Fruit fly (Drosophila melanogaster) whole organism, embryonic: ENCODE measurements around the gene CG32712.

ENCODE experiments used
- CG1024 ChIP-seq: fragments of 200-800 bp; sonication (Bioruptor generic); IDR thresholded peaks from 2 replicates; pipeline ENCODE4 v1.3.6; 2022; ENCODE audit warnings: missing biosample characterization, missing genetic modification characterization
- CG10654 ChIP-seq: fragments of 200-800 bp; sonication (Bioruptor generic); optimal IDR thresholded peaks from 2 replicates; lab custom pipeline; 2016; ENCODE audit warnings: missing biosample characterization, missing genetic modification characterization
- CG11247 ChIP-seq: fragments of 200-800 bp; sonication (Bioruptor generic); IDR thresholded peaks from 2 replicates; pipeline ENCODE4 v1.3.6; 2022; ENCODE audit warnings: missing biosample characterization, missing genetic modification characterization
- CG12104 ChIP-seq: fragments of 200-800 bp; sonication (Bioruptor generic); optimal IDR thresholded peaks from 3 replicates; lab custom pipeline; 2016; ENCODE audit warnings: missing biosample characterization, missing genetic modification characterization
- CG12391 ChIP-seq: fragments of 200-800 bp; sonication (Bioruptor generic); optimal IDR thresholded peaks from 3 replicates; lab custom pipeline; 2018; ENCODE audit warnings: missing biosample characterization, mild to moderate bottlenecking, missing genetic modification characterization, moderate library complexity
- CG13775 ChIP-seq: fragments of 200-800 bp; sonication (Bioruptor generic); optimal IDR thresholded peaks from 3 replicates; lab custom pipeline; 2017; ENCODE audit warnings: missing biosample characterization, mild to moderate bottlenecking, missing genetic modification characterization
- CG14014 ChIP-seq: fragments of 200-800 bp; sonication (Bioruptor generic); IDR thresholded peaks from 2 replicates; pipeline ENCODE4 v1.3.6; 2022; ENCODE audit warnings: missing biosample characterization, missing genetic modification characterization
- CG14441 ChIP-seq: fragments of 200-800 bp; sonication (Bioruptor generic); IDR thresholded peaks from 2 replicates; pipeline ENCODE4 v1.3.6; 2022; ENCODE audit warnings: missing biosample characterization, missing genetic modification characterization
- CG14710 ChIP-seq: fragments of 200-800 bp; sonication (Bioruptor generic); optimal IDR thresholded peaks from 3 replicates; lab custom pipeline; 2019; ENCODE audit warnings: missing biosample characterization, mild to moderate bottlenecking, missing genetic modification characterization, moderate library complexity
- CG15601 ChIP-seq: fragments of 200-800 bp; sonication (Bioruptor generic); optimal IDR thresholded peaks from 3 replicates; lab custom pipeline; 2019; ENCODE audit warnings: missing biosample characterization, mild to moderate bottlenecking, missing genetic modification characterization, moderate library complexity
- CG17802 ChIP-seq: fragments of 200-800 bp; sonication (Bioruptor generic); optimal IDR thresholded peaks from 2 replicates; lab custom pipeline; 2018; ENCODE audit warnings: missing biosample characterization, mild to moderate bottlenecking, missing genetic modification characterization, moderate library complexity
- CG18262 ChIP-seq: fragments of 200-800 bp; optimal IDR thresholded peaks from 3 replicates; lab custom pipeline; 2019; ENCODE audit warnings: missing biosample characterization, mild to moderate bottlenecking, missing genetic modification characterization, moderate library complexity
- CG18619 ChIP-seq: fragments of 200-800 bp; sonication (Bioruptor generic); optimal IDR thresholded peaks from 3 replicates; lab custom pipeline; 2017; ENCODE audit warnings: missing biosample characterization, mild to moderate bottlenecking, missing genetic modification characterization
- CG2712 ChIP-seq: fragments of 200-800 bp; optimal IDR thresholded peaks from 3 replicates; lab custom pipeline; 2019; ENCODE audit warnings: missing biosample characterization, mild to moderate bottlenecking, missing genetic modification characterization, moderate library complexity
- CG31224 ChIP-seq: fragments of 200-800 bp; sonication (Bioruptor generic); IDR thresholded peaks from 2 replicates; pipeline ENCODE4 v1.3.6; 2022; ENCODE audit warnings: missing biosample characterization, missing genetic modification characterization
- CG31388 ChIP-seq: fragments of 200-800 bp; sonication (Bioruptor generic); optimal IDR thresholded peaks from 2 replicates; lab custom pipeline; 2016; ENCODE audit warnings: missing biosample characterization, missing genetic modification characterization
- CG34224 ChIP-seq: fragments of 200-800 bp; sonication (Bioruptor generic); IDR thresholded peaks from 3 replicates; pipeline ENCODE4 v1.3.6; 2022; ENCODE audit warnings: missing biosample characterization, missing genetic modification characterization; ENCODE audit not compliant: partially characterized antibody
- CG4282 ChIP-seq: fragments of 200-800 bp; sonication (Bioruptor generic); optimal IDR thresholded peaks from 2 replicates; lab custom pipeline; 2016; ENCODE audit warnings: missing biosample characterization, missing genetic modification characterization
- CG4328 ChIP-seq: fragments of 200-800 bp; sonication (Bioruptor generic); optimal IDR thresholded peaks from 3 replicates; lab custom pipeline; 2017; ENCODE audit warnings: missing biosample characterization, missing genetic modification reagents, missing genetic modification characterization
- CG6813 ChIP-seq: fragments of 200-800 bp; sonication (Bioruptor generic); optimal IDR thresholded peaks from 2 replicates; lab custom pipeline; 2017; ENCODE audit warnings: missing biosample characterization, missing genetic modification characterization, mild to moderate bottlenecking, moderate library complexity, missing genetic modification reagents
- CG8290 ChIP-seq, 3 experiments: fragments of 200-800 bp; sonication (Bioruptor generic); optimal IDR thresholded peaks; 2 replicates each; lab custom pipeline; 2016 to 2019; ENCODE audit warnings: missing biosample characterization in 3 of 3, missing genetic modification characterization in 3 of 3, mild to moderate bottlenecking in 2 of 3, moderate library complexity in 1 of 3
- CG9609 ChIP-seq: fragments of 200-800 bp; sonication (Bioruptor generic); optimal IDR thresholded peaks from 3 replicates; lab custom pipeline; 2016; ENCODE audit warnings: missing biosample characterization, missing genetic modification characterization
- CG9817 ChIP-seq: fragments of 200-800 bp; sonication (Bioruptor generic); optimal IDR thresholded peaks from 2 replicates; lab custom pipeline; 2018; ENCODE audit warnings: missing biosample characterization, mild to moderate bottlenecking, missing genetic modification characterization, moderate library complexity
- Dad ChIP-seq: fragments of 200-800 bp; sonication (Bioruptor generic); optimal IDR thresholded peaks from 3 replicates; lab custom pipeline; 2016; ENCODE audit warnings: missing biosample characterization, missing genetic modification characterization
- Dll ChIP-seq: fragments of 200-800 bp; sonication (Bioruptor generic); IDR thresholded peaks from 4 replicates; pipeline ENCODE4 v1.3.6; 2022; ENCODE audit warnings: missing biosample characterization, missing genetic modification characterization; ENCODE audit not compliant: partially characterized antibody
- Dref ChIP-seq: fragments of 200-800 bp; sonication (Bioruptor generic); IDR thresholded peaks from 2 replicates; pipeline ENCODE4 v1.3.6; 2022; ENCODE audit warnings: missing biosample characterization, missing genetic modification characterization
- Fer3 ChIP-seq: fragments of 200-800 bp; sonication (Bioruptor generic); optimal IDR thresholded peaks from 2 replicates; lab custom pipeline; 2018; ENCODE audit warnings: missing biosample characterization, mild to moderate bottlenecking, missing genetic modification characterization, moderate library complexity
- HmgZ ChIP-seq: fragments of 200-800 bp; sonication (Bioruptor generic); optimal IDR thresholded peaks from 2 replicates; lab custom pipeline; 2018; ENCODE audit warnings: missing biosample characterization, mild to moderate bottlenecking, missing genetic modification characterization
- Lhr ChIP-seq: fragments of 200-800 bp; sonication (Bioruptor generic); optimal IDR thresholded peaks from 3 replicates; lab custom pipeline; 2017; ENCODE audit warnings: mild to moderate bottlenecking, missing biosample characterization, missing genetic modification reagents, missing genetic modification characterization
- Meics ChIP-seq: fragments of 200-800 bp; sonication (Bioruptor generic); optimal IDR thresholded peaks from 2 replicates; lab custom pipeline; 2017; ENCODE audit warnings: missing biosample characterization, mild to moderate bottlenecking, missing genetic modification characterization
- Mrtf ChIP-seq: fragments of 200-800 bp; sonication (Bioruptor generic); IDR thresholded peaks from 3 replicates; pipeline ENCODE4 v1.3.6; 2022; ENCODE audit warnings: missing biosample characterization, missing genetic modification characterization
- Pdp1 ChIP-seq, 2 experiments: fragments of 200-800 bp; sonication (Bioruptor generic); optimal IDR thresholded peaks; 3 replicates each; lab custom pipeline; 2016; ENCODE audit warnings: missing biosample characterization in 2 of 2, missing genetic modification characterization in 2 of 2, mild to moderate bottlenecking in 1 of 2, moderate library complexity in 1 of 2
- Ravus ChIP-seq: fragments of 200-800 bp; sonication (Bioruptor generic); IDR thresholded peaks from 2 replicates; pipeline ENCODE4 v1.3.6; 2022; ENCODE audit warnings: missing biosample characterization, missing genetic modification characterization
- Spps ChIP-seq: fragments of 200-800 bp; sonication (Bioruptor generic); optimal IDR thresholded peaks from 2 replicates; lab custom pipeline; 2018; ENCODE audit warnings: missing biosample characterization, mild to moderate bottlenecking, missing genetic modification characterization
- Usf ChIP-seq: fragments of 200-800 bp; sonication (Bioruptor generic); optimal IDR thresholded peaks from 2 replicates; lab custom pipeline; 2017; ENCODE audit warnings: missing genotype, missing biosample characterization, missing genetic modification characterization
- Xbp1 ChIP-seq: fragments of 200-800 bp; sonication (Bioruptor generic); optimal IDR thresholded peaks from 3 replicates; lab custom pipeline; 2016; ENCODE audit warnings: missing biosample characterization, mild to moderate bottlenecking, missing genetic modification characterization
- ap ChIP-seq: fragments of 200-800 bp; sonication (Bioruptor generic); IDR thresholded peaks from 2 replicates; pipeline ENCODE4 v1.3.6; 2022; ENCODE audit warnings: missing biosample characterization, missing genetic modification characterization
- bcd ChIP-seq: fragments of 200-800 bp; sonication (Bioruptor generic); optimal IDR thresholded peaks from 2 replicates; lab custom pipeline; 2017; ENCODE audit warnings: missing biosample characterization, mild to moderate bottlenecking, missing genetic modification characterization
- da ChIP-seq: fragments of 200-800 bp; sonication (Bioruptor generic); optimal IDR thresholded peaks from 2 replicates; lab custom pipeline; 2016; ENCODE audit warnings: missing biosample characterization, missing genetic modification characterization
- dpn ChIP-seq, 2 experiments: fragments of 200-800 bp; sonication (Bioruptor generic); optimal IDR thresholded peaks; 3 replicates each; lab custom pipeline; 2016; ENCODE audit warnings: missing biosample characterization in 2 of 2, missing genetic modification characterization in 2 of 2
- ewg ChIP-seq: fragments of 200-800 bp; sonication (Bioruptor generic); optimal IDR thresholded peaks from 3 replicates; lab custom pipeline; 2017; ENCODE audit warnings: mild to moderate bottlenecking, missing biosample characterization, missing genetic modification reagents, missing genetic modification characterization
- fru ChIP-seq: fragments of >200 bp; optimal IDR thresholded peaks from 2 replicates; lab custom pipeline; 2017
- gce ChIP-seq: fragments of 200-800 bp; sonication (Bioruptor generic); IDR thresholded peaks from 3 replicates; pipeline ENCODE4 v1.3.6; 2022; ENCODE audit warnings: missing biosample characterization, missing genetic modification characterization
- insv ChIP-seq, 2 experiments: fragments of 200-800 bp; sonication (Bioruptor generic); optimal IDR thresholded peaks; 3 replicates each; lab custom pipeline; 2016 to 2018; ENCODE audit warnings: missing biosample characterization in 2 of 2, missing genetic modification characterization in 2 of 2
- oc ChIP-seq: fragments of 200-800 bp; sonication (Bioruptor generic); optimal IDR thresholded peaks from 2 replicates; lab custom pipeline; 2018; ENCODE audit warnings: missing biosample characterization, mild to moderate bottlenecking, missing genetic modification characterization, moderate library complexity
- pita ChIP-seq: fragments of 200-800 bp; sonication (Bioruptor generic); optimal IDR thresholded peaks from 2 replicates; lab custom pipeline; 2017; ENCODE audit warnings: missing biosample characterization, mild to moderate bottlenecking, missing genetic modification characterization
- row ChIP-seq: fragments of 200-800 bp; sonication (Bioruptor generic); IDR thresholded peaks from 3 replicates; pipeline ENCODE4 v1.3.6; 2022; ENCODE audit warnings: missing biosample characterization, missing genetic modification characterization
- sqz ChIP-seq: fragments of 200-800 bp; sonication (Bioruptor generic); optimal IDR thresholded peaks from 3 replicates; lab custom pipeline; 2018; ENCODE audit warnings: missing biosample characterization, mild to moderate bottlenecking, missing genetic modification characterization
- vfl ChIP-seq: fragments of 200-800 bp; sonication (Bioruptor generic); optimal IDR thresholded peaks from 2 replicates; lab custom pipeline; 2016; ENCODE audit warnings: missing biosample characterization, missing genetic modification characterization

CG32712 gene

DNA sequence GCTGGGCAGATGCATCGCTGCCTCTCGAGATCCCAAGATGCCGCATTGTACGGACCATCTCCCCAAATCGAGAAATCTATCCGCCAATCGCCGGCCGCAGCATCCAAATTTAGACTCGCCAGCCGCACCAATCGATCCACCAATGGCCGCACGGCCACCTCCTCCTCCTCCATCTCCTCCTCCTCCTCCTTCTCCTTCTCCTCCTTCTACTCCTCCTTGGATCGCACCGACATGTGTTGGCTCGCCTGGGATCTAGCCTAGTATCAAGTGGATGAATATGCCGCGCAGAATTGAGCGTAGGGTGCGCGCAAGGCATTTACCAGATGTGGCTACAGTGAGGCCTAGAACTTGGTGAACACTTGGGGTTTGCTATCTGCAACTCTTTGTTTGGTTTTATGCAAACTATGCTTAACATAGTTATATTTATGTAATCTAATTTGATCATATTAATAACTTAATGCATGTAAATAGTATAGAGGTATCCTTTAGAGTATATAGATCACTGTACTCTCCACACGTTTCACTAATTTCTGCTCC lies 21.5 kb upstream of the CG32712 start, which contains the start of gene org-1 (continued):
- no peak for TF ChIP-seq CG34224 (GFP tag; lab: Robert Waterston, UW)
- peak; percentile 91 for TF ChIP-seq CG31388
- TF ChIP-seq Ravus (GFP tag; lab: Robert Waterston, UW), result peak; percentile 93
- TF ChIP-seq CG14014, result peak; percentile 96
- no peak for TF ChIP-seq CG4282 (GFP tag; lab: Kevin White, UChicago)
- peak; percentile 98 for TF ChIP-seq Mrtf (GFP tag; lab: Robert Waterston, UW)
- TF ChIP-seq CG15601, result peak; percentile 94
- TF ChIP-seq Fer3 (tag; lab: Kevin White, UChicago), result peak; percentile 93
- TF ChIP-seq ewg, result peak; percentile 88
- TF ChIP-seq insv (GFP tag; optimal IDR thresholded peaks at IDR 0.05; lab: Kevin White, UChicago), result peak in 1 of 2 experiments; percentile 50
- peak; percentile 96 for TF ChIP-seq CG11247 (GFP tag; lab: Robert Waterston, UW)
- TF ChIP-seq Spps (tag; lab: Kevin White, UChicago), result peak; percentile 93
- peak; percentile 96 for TF ChIP-seq CG18262
- peak; percentile 96 for TF ChIP-seq CG9817
- no peak for TF ChIP-seq Dll (GFP tag; lab: Robert Waterston, UW)
- TF ChIP-seq CG14441 (GFP tag; lab: Robert Waterston, UW), result peak; percentile 98
- peak; percentile 96 for TF ChIP-seq Xbp1 (GFP tag; lab: Kevin White, UChicago)
- TF ChIP-seq Pdp1 (GFP tag; optimal IDR thresholded peaks at IDR 0.05; lab: Kevin White, UChicago), result peak; percentile 87 to 93
- TF ChIP-seq CG12104, result peak; percentile 82
- peak; percentile 91 for TF ChIP-seq CG6813
- TF ChIP-seq CG17802, result peak; percentile 81
- TF ChIP-seq Usf (GFP tag; lab: Kevin White, UChicago), result peak; percentile 91
- peak; percentile 94 for TF ChIP-seq bcd (GFP tag; lab: Kevin White, UChicago)
- peak; percentile 89 to 95 for TF ChIP-seq dpn (GFP tag; optimal IDR thresholded peaks at IDR 0.05; lab: Kevin White, UChicago)
- peak; percentile 88 for TF ChIP-seq CG18619 (GFP tag; lab: Kevin White, UChicago)
- peak; percentile 97 for TF ChIP-seq gce (GFP tag; lab: Robert Waterston, UW)
- peak; percentile 95 for TF ChIP-seq CG14710 (tag; lab: Kevin White, UChicago)
- TF ChIP-seq HmgZ, result peak; percentile 94
- peak; percentile 97 for TF ChIP-seq CG2712 (tag; lab: Kevin White, UChicago)
- no peak for TF ChIP-seq pita (GFP tag; lab: Kevin White, UChicago)
- TF ChIP-seq CG10654 (GFP tag; lab: Kevin White, UChicago), result peak; percentile 88
- TF ChIP-seq row (GFP tag; lab: Robert Waterston, UW), result peak; percentile 99
- peak; percentile 85 for TF ChIP-seq Lhr (GFP tag; lab: Kevin White, UChicago)
- peak; percentile 73 for TF ChIP-seq da
- TF ChIP-seq CG13775 (GFP tag; lab: Kevin White, UChicago), result peak; percentile 89
- peak; percentile 94 for TF ChIP-seq CG12391 (tag; lab: Kevin White, UChicago)
- TF ChIP-seq fru (lab: Kevin White, UChicago), result no peak
- TF ChIP-seq CG31224 (GFP tag; lab: Robert Waterston, UW), result peak; percentile 91
- TF ChIP-seq oc (tag; lab: Kevin White, UChicago), result peak; percentile 96
- peak; percentile 96 for TF ChIP-seq sqz (GFP tag; lab: Kevin White, UChicago)
- TF ChIP-seq CG4328 (GFP tag; lab: Kevin White, UChicago), result peak; percentile 88
- TF ChIP-seq CG1024, result peak; percentile 95
- peak; percentile 78 for TF ChIP-seq Dad (GFP tag; lab: Kevin White, UChicago)
- TF ChIP-seq vfl (GFP tag; lab: Kevin White, UChicago), result peak; percentile 51
- 0 out of 2 replicates have a peak, but pooled peaks have one; percentile 16 for TF ChIP-seq Dref
- peak; percentile 88 for TF ChIP-seq Meics (GFP tag; lab: Kevin White, UChicago)
- peak; percentile 65 for TF ChIP-seq CG9609 (GFP tag; lab: Kevin White, UChicago)
- peak; percentile 91 for TF ChIP-seq CG8290 (GFP tag; optimal IDR thresholded peaks at IDR 0.05; lab: Kevin White, UChicago)
- TF ChIP-seq CG8290 (tag; optimal IDR thresholded peaks at IDR 0.05; lab: Kevin White, UChicago), result peak; percentile 82 to 97
- peak; percentile 97 for TF ChIP-seq ap (GFP tag; lab: Robert Waterston, UW)
